Worm (Caenorhabditis elegans) whole organism, mixed stage, embryonic: ENCODE data around the gene eif-3.F.

ENCODE experiments used
- bed-3 ChIP-seq: fragments of 200-800 bp; sonication (Bioruptor generic); optimal IDR thresholded peaks from 3 replicates; lab custom pipeline; 2018; ENCODE audit warnings: mild to moderate bottlenecking, missing genetic modification characterization, moderate library complexity, missing compliant biosample characterization
- blmp-1 ChIP-seq: fragments of 150-350 bp; optimal IDR thresholded peaks from 2 replicates; lab custom pipeline; 2014; ENCODE audit warnings: missing biosample characterization, missing genetic modification characterization
- ceh-39 ChIP-seq: fragments of 150-350 bp; optimal IDR thresholded peaks from 2 replicates; lab custom pipeline; 2014; ENCODE audit warnings: missing biosample characterization, missing genetic modification characterization
- ceh-43 ChIP-seq: fragments of 200-800 bp; sonication (Bioruptor generic); optimal IDR thresholded peaks from 2 replicates; lab custom pipeline; 2018; ENCODE audit warnings: mild to moderate bottlenecking, missing genetic modification characterization, moderate library complexity, missing compliant biosample characterization
- ceh-83 ChIP-seq: fragments of 200-800 bp; sonication (Bioruptor generic); optimal IDR thresholded peaks from 2 replicates; lab custom pipeline; 2018; ENCODE audit warnings: mild to moderate bottlenecking, missing genetic modification characterization, missing compliant biosample characterization
- ces-1 ChIP-seq: fragments of 150-350 bp; optimal IDR thresholded peaks from 2 replicates; lab custom pipeline; 2014; ENCODE audit warnings: missing biosample characterization, missing genetic modification reagents, missing genetic modification characterization
- cnd-1 ChIP-seq: fragments of 200-800 bp; sonication (Bioruptor generic); optimal IDR thresholded peaks from 2 replicates; lab custom pipeline; 2018; ENCODE audit warnings: mild to moderate bottlenecking, missing genetic modification characterization, missing compliant biosample characterization
- drap-1 ChIP-seq: fragments of 200-800 bp; sonication (Bioruptor generic); optimal IDR thresholded peaks from 3 replicates; lab custom pipeline; 2018; ENCODE audit warnings: mild to moderate bottlenecking, missing genetic modification characterization, missing compliant biosample characterization
- elt-1 ChIP-seq: sonication (generic microtip); optimal IDR thresholded peaks from 2 replicates; lab custom pipeline; 2017; ENCODE audit warnings: missing genetic modification characterization, mild to moderate bottlenecking, missing compliant biosample characterization, antibody characterized with exemption, moderate library complexity, borderline replicate concordance; ENCODE audit not compliant: insufficient read depth
- elt-3 ChIP-seq: fragments of 150-350 bp; optimal IDR thresholded peaks from 2 replicates; lab custom pipeline; 2014; ENCODE audit warnings: missing biosample characterization, missing genetic modification characterization
- flh-1 ChIP-seq: fragments of 200-800 bp; sonication (Bioruptor generic); optimal IDR thresholded peaks from 2 replicates; lab custom pipeline; 2018; ENCODE audit warnings: mild to moderate bottlenecking, missing genetic modification characterization, moderate library complexity, missing compliant biosample characterization
- ham-2 ChIP-seq: fragments of 200-800 bp; sonication (Bioruptor generic); optimal IDR thresholded peaks from 2 replicates; lab custom pipeline; 2018; ENCODE audit warnings: mild to moderate bottlenecking, missing genetic modification characterization, missing compliant biosample characterization
- hlh-1 ChIP-seq: fragments of 150-350 bp; optimal IDR thresholded peaks from 2 replicates; lab custom pipeline; 2014; ENCODE audit warnings: missing biosample characterization, missing genetic modification reagents, missing genetic modification characterization
- lin-13 ChIP-seq: fragments of 150-350 bp; optimal IDR thresholded peaks from 2 replicates; lab custom pipeline; 2014; ENCODE audit warnings: missing biosample characterization, missing genetic modification characterization
- lin-32 ChIP-seq: fragments of 200-800 bp; sonication (Bioruptor generic); optimal IDR thresholded peaks from 2 replicates; lab custom pipeline; 2018; ENCODE audit warnings: mild to moderate bottlenecking, missing genetic modification characterization, missing compliant biosample characterization
- mab-5 ChIP-seq: fragments of 150-350 bp; optimal IDR thresholded peaks from 2 replicates; lab custom pipeline; 2014; ENCODE audit warnings: missing biosample characterization, missing genetic modification characterization
- mep-1 ChIP-seq: fragments of 150-350 bp; optimal IDR thresholded peaks from 2 replicates; lab custom pipeline; 2017; ENCODE audit warnings: missing biosample characterization, missing genetic modification reagents, missing genetic modification characterization, inconsistent platforms
- mls-2 ChIP-seq: sonication (generic microtip); optimal IDR thresholded peaks from 2 replicates; lab custom pipeline; 2016; ENCODE audit warnings: mild to moderate bottlenecking, missing genetic modification characterization, moderate library complexity, missing compliant biosample characterization
- nhr-2 ChIP-seq: fragments of 150-350 bp; optimal IDR thresholded peaks from 2 replicates; lab custom pipeline; 2014; ENCODE audit warnings: missing biosample characterization, missing genetic modification characterization
- pha-4 ChIP-seq: fragments of 150-350 bp; optimal IDR thresholded peaks from 2 replicates; lab custom pipeline; 2018; ENCODE audit warnings: missing biosample characterization, missing genetic modification reagents, missing genetic modification characterization
- sem-2 ChIP-seq: fragments of 200-800 bp; sonication (Bioruptor generic); optimal IDR thresholded peaks from 2 replicates; lab custom pipeline; 2018; ENCODE audit warnings: mild to moderate bottlenecking, missing genetic modification characterization, missing compliant biosample characterization
- snpc-4 ChIP-seq: fragments of 150-350 bp; optimal IDR thresholded peaks from 2 replicates; lab custom pipeline; 2014; ENCODE audit warnings: missing biosample characterization, missing genetic modification characterization
- sptf-1 ChIP-seq: sonication (generic microtip); optimal IDR thresholded peaks from 2 replicates; lab custom pipeline; 2017; ENCODE audit warnings: mild to moderate bottlenecking, missing genetic modification characterization, moderate library complexity, missing compliant biosample characterization
- tbx-8 ChIP-seq: fragments of 200-800 bp; sonication (Bioruptor generic); optimal IDR thresholded peaks from 2 replicates; lab custom pipeline; 2018; ENCODE audit warnings: mild to moderate bottlenecking, missing genetic modification characterization, moderate library complexity, missing compliant biosample characterization
- unc-120 ChIP-seq: sonication (generic microtip); optimal IDR thresholded peaks from 2 replicates; lab custom pipeline; 2017; ENCODE audit warnings: missing genetic modification characterization, missing compliant biosample characterization; ENCODE audit not compliant: poor library complexity, severe bottlenecking
- unc-62 ChIP-seq: fragments of 150-350 bp; optimal IDR thresholded peaks from 2 replicates; lab custom pipeline; 2014; ENCODE audit warnings: missing biosample characterization, missing genetic modification reagents, missing genetic modification characterization
- zip-8 ChIP-seq: fragments of 150-350 bp; optimal IDR thresholded peaks from 2 replicates; lab custom pipeline; 2014; ENCODE audit warnings: missing biosample characterization, missing genetic modification characterization
- ztf-11 ChIP-seq: fragments of 150-350 bp; optimal IDR thresholded peaks from 2 replicates; lab custom pipeline; 2014; ENCODE audit warnings: missing biosample characterization, missing genetic modification characterization

The eif-3.F gene

ce11 chrII:9299679-9300078, 31.8 kb upstream of the eif-3.F start:
- TF ChIP-seq zip-8 (no peak), unc-120 (tag; lab: Kevin White, UChicago) (peak; percentile 10), unc-62 (peak; percentile 53), hlh-1 (tag; lab: Kevin White, UChicago) (peak; percentile 31), mab-5 (tag; lab: Kevin White, UChicago) (peak; percentile 88), cnd-1 (tag; lab: Kevin White, UChicago) (no peak), elt-1 (tag; lab: Kevin White, UChicago) (no peak)

- no peak for TF ChIP-seq ces-1 (GFP tag; lab: Kevin White, UChicago)
- no peak for TF ChIP-seq ceh-39
- TF ChIP-seq nhr-2 (tag; lab: Kevin White, UChicago): peak; percentile 28
- no peak for TF ChIP-seq snpc-4 (tag; lab: Kevin White, UChicago)
- peak; percentile 22 for TF ChIP-seq elt-1 (tag; lab: Kevin White, UChicago)
- no peak for TF ChIP-seq unc-120 (tag; lab: Kevin White, UChicago)
Measured at ce11 chrII:9301065-9301464, 30.4 kb upstream of the eif-3.F start.

- TF ChIP-seq ces-1 (GFP tag; lab: Kevin White, UChicago) (peak; percentile 8), flh-1 (GFP tag; lab: Kevin White, UChicago) (no peak)
Measured at ce11 chrII:9303545-9303944, 27.9 kb upstream of the eif-3.F start.

DNA sequence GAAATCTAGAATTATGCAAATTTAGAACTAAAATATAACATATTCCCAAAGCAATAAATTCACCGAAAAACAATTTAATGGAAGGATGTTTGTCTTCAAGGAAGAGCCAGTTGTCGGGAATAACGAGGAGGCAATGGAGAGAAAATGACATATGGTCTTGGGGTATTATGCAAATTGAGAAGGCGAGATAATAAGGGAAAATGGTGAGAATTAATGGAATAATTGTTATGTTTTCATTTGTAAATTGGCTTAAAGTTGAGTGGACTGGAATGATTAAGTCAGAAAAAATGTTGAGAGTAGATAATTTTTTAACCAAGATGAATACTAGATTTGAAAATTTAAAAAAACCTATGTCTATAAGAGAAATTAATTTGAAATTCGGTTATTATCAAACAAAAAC, 26.6 kb upstream of the eif-3.F start:
- no peak for TF ChIP-seq ceh-83 (GFP tag; lab: Kevin White, UChicago)
- TF ChIP-seq unc-120 (tag; lab: Kevin White, UChicago): no peak
- TF ChIP-seq elt-3: no peak
- TF ChIP-seq bed-3 (GFP tag; lab: Kevin White, UChicago): no peak
- TF ChIP-seq blmp-1: no peak
- no peak for TF ChIP-seq ceh-43 (GFP tag; lab: Kevin White, UChicago)
- no peak for TF ChIP-seq sem-2 (GFP tag; lab: Kevin White, UChicago)
- peak; percentile 94 for TF ChIP-seq ces-1 (GFP tag; lab: Kevin White, UChicago)
- no peak for TF ChIP-seq ham-2
- no peak for TF ChIP-seq tbx-8 (GFP tag; lab: Kevin White, UChicago)
- TF ChIP-seq mls-2 (tag; lab: Kevin White, UChicago): peak; percentile 34
- no peak for TF ChIP-seq flh-1 (GFP tag; lab: Kevin White, UChicago)
- TF ChIP-seq cnd-1 (tag; lab: Kevin White, UChicago): peak; percentile 20
- TF ChIP-seq drap-1 (GFP tag; lab: Kevin White, UChicago): no peak
- no peak for TF ChIP-seq ceh-39
- no peak for TF ChIP-seq mep-1 (tag; lab: Kevin White, UChicago)
- peak; percentile 26 for TF ChIP-seq hlh-1 (tag; lab: Kevin White, UChicago)
- TF ChIP-seq snpc-4 (tag; lab: Kevin White, UChicago): no peak
- no peak for TF ChIP-seq lin-32 (GFP tag; lab: Kevin White, UChicago)

DNA sequence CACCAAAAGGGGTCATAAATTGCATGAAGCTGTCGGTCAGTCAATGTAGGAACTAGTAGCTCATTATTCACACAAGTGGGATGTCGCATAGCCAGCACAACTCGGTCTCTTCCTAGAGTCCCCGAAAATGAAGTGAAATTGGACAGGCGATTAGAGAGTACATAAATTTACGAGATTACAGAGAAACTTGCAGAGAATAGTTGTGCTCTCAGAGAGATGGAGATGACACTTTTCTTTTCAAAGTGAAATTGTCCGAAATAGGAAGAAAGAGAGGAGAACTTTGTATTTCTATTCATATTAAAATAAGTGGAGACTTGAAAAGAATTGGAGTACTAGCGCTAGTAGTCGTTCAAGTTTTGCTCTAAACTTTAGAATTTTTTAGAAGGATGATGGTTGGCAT, 25.9 kb upstream of the eif-3.F start:
- TF ChIP-seq ces-1 (GFP tag; lab: Kevin White, UChicago) (peak; percentile 85), mls-2 (tag; lab: Kevin White, UChicago) (no peak), unc-62 (peak; percentile 30), blmp-1 (no peak), ztf-11 (tag; lab: Kevin White, UChicago) (no peak), mep-1 (tag; lab: Kevin White, UChicago) (no peak), nhr-2 (tag; lab: Kevin White, UChicago) (no peak)

DNA sequence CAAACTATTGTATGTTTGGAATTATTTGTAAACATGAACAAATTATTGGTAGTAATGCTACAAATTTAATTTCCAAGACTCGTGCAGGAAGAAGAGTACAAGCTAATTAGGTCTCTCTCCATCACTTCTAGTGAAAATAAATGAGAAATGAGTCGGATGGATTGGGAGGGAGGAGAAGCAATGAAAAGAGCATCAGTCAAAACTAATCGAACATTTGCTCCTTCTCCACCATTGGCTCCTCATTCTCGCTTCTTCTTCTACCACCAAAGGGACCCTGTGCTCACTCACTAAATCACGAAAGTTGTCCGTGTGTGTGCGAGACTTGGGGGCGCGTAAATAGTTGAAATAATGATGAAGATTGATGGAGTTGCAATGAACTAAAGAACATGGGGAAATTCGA, 24.6 kb upstream of the eif-3.F start:
- TF ChIP-seq unc-62 (peak; percentile 96), sptf-1 (tag; lab: Kevin White, UChicago) (no peak), cnd-1 (tag; lab: Kevin White, UChicago) (peak; percentile 12), pha-4 (tag; lab: Kevin White, UChicago) (no peak), mab-5 (tag; lab: Kevin White, UChicago) (peak; percentile 52), elt-3 (no peak), drap-1 (GFP tag; lab: Kevin White, UChicago) (no peak), hlh-1 (tag; lab: Kevin White, UChicago) (peak; percentile 54), nhr-2 (tag; lab: Kevin White, UChicago) (no peak), lin-32 (GFP tag; lab: Kevin White, UChicago) (no peak), ces-1 (GFP tag; lab: Kevin White, UChicago) (peak; percentile 98), unc-120 (tag; lab: Kevin White, UChicago) (peak; percentile 79), lin-13 (tag; lab: Kevin White, UChicago) (no peak)
